Fruit fly (Drosophila melanogaster): Measurements from ENCODE around the gene CG1636.

The CG1636 gene

DNA sequence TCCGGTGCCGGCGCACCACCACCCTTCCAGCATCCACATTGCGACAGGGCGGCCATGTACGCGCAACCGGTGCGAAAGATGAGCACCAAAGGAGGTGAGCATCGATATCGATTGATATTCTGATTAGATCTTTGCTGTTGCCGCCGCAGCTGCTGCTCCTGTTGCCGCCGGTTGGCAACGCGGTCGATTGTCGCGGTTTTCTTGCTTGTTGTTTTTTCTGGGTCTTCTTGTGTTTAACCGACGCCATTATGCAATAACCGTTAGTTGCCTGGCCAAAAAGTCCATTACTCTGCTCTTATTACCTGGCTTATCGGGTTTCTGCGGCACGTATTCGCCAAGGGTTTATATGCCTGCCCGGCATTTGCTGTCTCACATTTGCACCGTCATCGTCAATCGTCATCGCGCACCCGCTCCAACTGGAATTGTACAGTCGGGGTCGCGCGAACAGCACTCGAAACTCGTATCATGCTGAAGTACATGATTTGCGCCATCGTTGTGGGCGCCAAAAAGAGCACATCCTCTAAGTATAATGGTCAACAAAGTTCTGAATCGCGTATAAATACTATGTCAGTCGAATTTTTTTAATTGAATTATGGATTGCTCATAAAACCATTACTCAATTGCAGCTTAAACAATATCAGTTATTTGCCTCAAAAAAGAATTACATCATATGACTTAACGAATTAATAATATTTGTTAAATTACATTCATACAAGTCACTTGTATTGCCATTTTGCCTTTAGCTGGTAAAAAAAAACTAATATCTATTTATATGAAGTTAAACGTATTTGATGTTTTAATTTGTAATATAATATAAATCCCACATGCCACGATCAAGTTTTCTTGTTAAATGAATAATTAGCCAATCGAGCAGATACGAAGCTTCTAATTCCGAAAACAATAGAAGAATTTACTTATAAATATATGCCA lies 29.0 kb upstream of the CG1636 start, which contains the start of gene sni (continued):
- TF ChIP-seq CG13894 (tag; optimal IDR thresholded peaks at IDR 0.05) (no peak), slbo (GFP tag; IDR thresholded peaks at IDR 0.05) (no peak), Fer3 (tag; optimal IDR thresholded peaks at IDR 0.05) (no peak), disco-r (GFP tag; optimal IDR thresholded peaks at IDR 0.05) (no peak), CG2120 (GFP tag; optimal IDR thresholded peaks at IDR 0.05) (peak; percentile 43), wek (GFP tag; optimal IDR thresholded peaks at IDR 0.05) (no peak), cato (GFP tag; optimal IDR thresholded peaks at IDR 0.05; ENCODE audit: borderline replicate concordance) (no peak), Fer1 (GFP tag; optimal IDR thresholded peaks at IDR 0.05) (peak; percentile 10), C15 (GFP tag; IDR thresholded peaks at IDR 0.05) (no peak), gce (GFP tag; IDR thresholded peaks at IDR 0.05) (no peak), CG10959 (GFP tag; IDR thresholded peaks at IDR 0.05) (no peak), ac (GFP tag; optimal IDR thresholded peaks at IDR 0.05) (no peak), CG4854 (GFP tag; optimal IDR thresholded peaks at IDR 0.05) (no peak), CG1602 (GFP tag; optimal IDR thresholded peaks at IDR 0.05) (no peak), H15 (GFP tag; IDR thresholded peaks at IDR 0.05) (no peak), Dip2 (GFP tag; IDR thresholded peaks at IDR 0.05) (no peak), Mad (GFP tag; optimal IDR thresholded peaks at IDR 0.05) (no peak), slou (GFP tag; optimal IDR thresholded peaks at IDR 0.05) (no peak), slp2 (GFP tag; optimal IDR thresholded peaks at IDR 0.05) (no peak), CG2199 (GFP tag; IDR thresholded peaks at IDR 0.05) (no peak), CG4424 (GFP tag; optimal IDR thresholded peaks at IDR 0.05) (no peak), yki (optimal IDR thresholded peaks at IDR 0.05) (no peak), sisA (GFP tag; IDR thresholded peaks at IDR 0.05) (no peak), emc (GFP tag; optimal IDR thresholded peaks at IDR 0.05) (no peak), zf30C (GFP tag; optimal IDR thresholded peaks at IDR 0.05) (no peak), ssp (GFP tag; IDR thresholded peaks at IDR 0.05) (no peak), TFAM (GFP tag; optimal IDR thresholded peaks at IDR 0.05) (no peak), CG6765 (GFP tag; optimal IDR thresholded peaks at IDR 0.05) (peak; percentile 1), CG33213 (GFP tag; optimal IDR thresholded peaks at IDR 0.05) (no peak), peb (GFP tag; IDR thresholded peaks at IDR 0.05) (no peak), stwl (tag; optimal IDR thresholded peaks at IDR 0.05) (peak; percentile 15), Gug (GFP tag; IDR thresholded peaks at IDR 0.05) (no peak), CG11085 (GFP tag; IDR thresholded peaks at IDR 0.05) (no peak), CG12071 (GFP tag; optimal IDR thresholded peaks at IDR 0.05) (no peak), Sry-δ (GFP tag; optimal IDR thresholded peaks at IDR 0.05) (peak; percentile 39), Stat92E (GFP tag; optimal IDR thresholded peaks at IDR 0.05) (no peak), CG10274 (GFP tag; optimal IDR thresholded peaks at IDR 0.05) (no peak), Taf1 (GFP tag; IDR thresholded peaks at IDR 0.05) (no peak), CG4404 (GFP tag; IDR thresholded peaks at IDR 0.05) (no peak), CG9932 (GFP tag; IDR thresholded peaks at IDR 0.05) (no peak), sr (GFP tag; IDR thresholded peaks at IDR 0.05) (no peak), fd96Cb (tag; optimal IDR thresholded peaks at IDR 0.05) (no peak), CG11456 (GFP tag; IDR thresholded peaks at IDR 0.05) (0 out of 3 replicates have a peak, but pooled peaks have one; percentile 17), ftz-f1 (GFP tag; optimal IDR thresholded peaks at IDR 0.05) (no peak), CG8944 (GFP tag; optimal IDR thresholded peaks at IDR 0.05) (no peak), Doc2 (GFP tag; IDR thresholded peaks at IDR 0.05) (no peak), fru (optimal IDR thresholded peaks at IDR 0.05) (no peak), zfh2 (GFP tag; optimal IDR thresholded peaks at IDR 0.05) (no peak), CG11093 (GFP tag; IDR thresholded peaks at IDR 0.05) (no peak), p53 (GFP tag; optimal IDR thresholded peaks at IDR 0.05) (no peak), CG1792 (GFP tag; optimal IDR thresholded peaks at IDR 0.05) (no peak), kni (GFP tag; optimal IDR thresholded peaks at IDR 0.05) (no peak)
